Worm (Caenorhabditis elegans): ENCODE data around the gene Y37E11B.7.

Gene Y37E11B.7

ce11 chrIV:3599958-3600357 lies at the start of gene Y37E11B.7:
Gene Y37E11B.7 (minus strand): TSS chrIV:3600164.
- no peak for TF ChIP-seq tbx-11 (GFP tag; IDR thresholded peaks at IDR 0.05)
- TF ChIP-seq tbx-37 (GFP tag; conservative IDR thresholded peaks at IDR 0.05): no peak
- no peak for TF ChIP-seq ets-7 (tag; optimal IDR thresholded peaks at IDR 0.05)
- no peak for TF ChIP-seq tra-4 (tag; optimal IDR thresholded peaks at IDR 0.05)
- no peak for TF ChIP-seq sea-1 (GFP tag; conservative IDR thresholded peaks at IDR 0.05)
- TF ChIP-seq hmg-4 (GFP tag; optimal IDR thresholded peaks at IDR 0.05): no peak
- TF ChIP-seq ama-1 (optimal IDR thresholded peaks at IDR 0.05): no peak
- no peak for TF ChIP-seq B0310.2 (tag; optimal IDR thresholded peaks at IDR 0.05)
- TF ChIP-seq scrt-1 (GFP tag; IDR thresholded peaks at IDR 0.05): no peak
- TF ChIP-seq F13C5.2 (tag; optimal IDR thresholded peaks at IDR 0.05): no peak
- no peak for TF ChIP-seq aly-1 (tag; optimal IDR thresholded peaks at IDR 0.05)
- TF ChIP-seq hnd-1 (tag; optimal IDR thresholded peaks at IDR 0.05): no peak
- no peak for TF ChIP-seq pes-1 (GFP tag; IDR thresholded peaks at IDR 0.05)
- no peak for TF ChIP-seq ceh-36 (tag; optimal IDR thresholded peaks at IDR 0.05)
- TF ChIP-seq ceh-13 (GFP tag; optimal IDR thresholded peaks at IDR 0.05): no peak
- TF ChIP-seq hmbx-1 (tag; optimal IDR thresholded peaks at IDR 0.05): no peak

- TF ChIP-seq hmbx-1 (tag; optimal IDR thresholded peaks at IDR 0.05) (no peak), aly-1 (tag; optimal IDR thresholded peaks at IDR 0.05) (no peak), hnd-1 (tag; optimal IDR thresholded peaks at IDR 0.05) (no peak), ama-1 (optimal IDR thresholded peaks at IDR 0.05) (no peak), tbx-37 (GFP tag; conservative IDR thresholded peaks at IDR 0.05) (no peak), ets-7 (tag; optimal IDR thresholded peaks at IDR 0.05) (no peak), sea-1 (GFP tag; conservative IDR thresholded peaks at IDR 0.05) (no peak), pes-1 (GFP tag; IDR thresholded peaks at IDR 0.05) (no peak), hmg-4 (GFP tag; optimal IDR thresholded peaks at IDR 0.05) (no peak), tbx-11 (GFP tag; IDR thresholded peaks at IDR 0.05) (no peak), ceh-36 (tag; optimal IDR thresholded peaks at IDR 0.05) (no peak)
Measured at ce11 chrIV:3648634-3649240, 48.8 kb upstream of the Y37E11B.7 start, which contains the start of gene CC8.2. Gene CC8.2 (minus strand): TSS chrIV:3648684.

DNA sequence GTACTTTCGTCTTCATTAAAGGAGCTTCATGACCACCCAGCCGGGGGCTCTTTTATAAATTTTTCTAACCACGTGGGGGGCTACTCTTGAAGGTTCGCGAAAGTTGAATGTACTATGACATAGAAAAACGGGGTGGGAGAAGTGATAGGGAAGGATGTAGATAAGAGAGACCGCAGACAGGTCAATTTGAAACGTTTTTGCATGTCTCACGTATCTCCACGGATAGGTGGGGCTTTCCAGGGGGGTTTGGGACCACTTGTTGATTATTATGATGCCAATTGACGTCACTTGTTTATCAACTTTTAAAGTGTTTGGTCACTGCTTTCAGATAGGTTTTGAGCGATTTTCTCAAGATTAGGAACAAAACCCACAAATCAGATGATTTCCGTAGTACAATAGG lies 47.6 kb upstream of the Y37E11B.7 start:
- no peak for TF ChIP-seq scrt-1 (GFP tag; IDR thresholded peaks at IDR 0.05)
- no peak for TF ChIP-seq tbx-37 (GFP tag; conservative IDR thresholded peaks at IDR 0.05)
- TF ChIP-seq ets-7 (tag; optimal IDR thresholded peaks at IDR 0.05): no peak
- TF ChIP-seq ceh-36 (tag; optimal IDR thresholded peaks at IDR 0.05): no peak
- TF ChIP-seq flt-1 (GFP tag; IDR thresholded peaks at IDR 0.05): no peak
- TF ChIP-seq ama-1 (optimal IDR thresholded peaks at IDR 0.05): no peak
- no peak for TF ChIP-seq F13C5.2 (tag; optimal IDR thresholded peaks at IDR 0.05)
- no peak for TF ChIP-seq tra-4 (tag; optimal IDR thresholded peaks at IDR 0.05)
- no peak for TF ChIP-seq B0310.2 (tag; optimal IDR thresholded peaks at IDR 0.05)
- TF ChIP-seq tbx-11 (GFP tag; IDR thresholded peaks at IDR 0.05): no peak
- no peak for TF ChIP-seq hmg-4 (GFP tag; optimal IDR thresholded peaks at IDR 0.05)
- no peak for TF ChIP-seq sea-1 (GFP tag; conservative IDR thresholded peaks at IDR 0.05)
- no peak for TF ChIP-seq ceh-13 (GFP tag; optimal IDR thresholded peaks at IDR 0.05)
- no peak for TF ChIP-seq hmbx-1 (tag; optimal IDR thresholded peaks at IDR 0.05)
- TF ChIP-seq aly-1 (tag; optimal IDR thresholded peaks at IDR 0.05): no peak
- no peak for TF ChIP-seq pes-1 (GFP tag; IDR thresholded peaks at IDR 0.05)

- TF ChIP-seq ceh-36 (tag; optimal IDR thresholded peaks at IDR 0.05): no peak
- no peak for TF ChIP-seq tbx-37 (GFP tag; conservative IDR thresholded peaks at IDR 0.05)
- no peak for TF ChIP-seq hnd-1 (tag; optimal IDR thresholded peaks at IDR 0.05)
- no peak for TF ChIP-seq ets-7 (tag; optimal IDR thresholded peaks at IDR 0.05)
Measured at ce11 chrIV:3646338-3647154, 46.6 kb upstream of the Y37E11B.7 start.

DNA sequence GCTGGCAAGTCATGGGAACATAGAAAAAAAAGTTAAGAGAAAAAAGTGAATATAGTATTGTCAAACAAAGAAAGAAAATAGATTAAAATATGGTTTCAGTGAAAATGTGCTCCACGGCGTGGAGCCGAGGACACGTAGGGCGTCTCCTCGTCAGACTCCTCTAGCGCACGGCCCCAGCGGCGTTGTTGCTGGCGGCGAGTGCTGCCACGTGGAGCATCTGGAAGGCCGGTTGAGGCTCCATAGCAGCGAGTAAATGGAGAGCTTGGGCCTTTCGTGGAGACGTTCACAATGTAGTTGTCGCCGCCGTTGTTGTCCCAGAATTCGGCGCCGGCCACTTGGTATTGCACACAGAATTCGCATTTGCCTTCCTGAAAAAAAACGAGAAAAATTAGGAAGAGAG lies 45.5 kb upstream of the Y37E11B.7 start:
- no peak for TF ChIP-seq pes-1 (GFP tag; IDR thresholded peaks at IDR 0.05)
- no peak for TF ChIP-seq aly-1 (tag; optimal IDR thresholded peaks at IDR 0.05)
- TF ChIP-seq hmbx-1 (tag; optimal IDR thresholded peaks at IDR 0.05): no peak
- no peak for TF ChIP-seq ama-1 (optimal IDR thresholded peaks at IDR 0.05)
- TF ChIP-seq tra-4 (tag; optimal IDR thresholded peaks at IDR 0.05): no peak

DNA sequence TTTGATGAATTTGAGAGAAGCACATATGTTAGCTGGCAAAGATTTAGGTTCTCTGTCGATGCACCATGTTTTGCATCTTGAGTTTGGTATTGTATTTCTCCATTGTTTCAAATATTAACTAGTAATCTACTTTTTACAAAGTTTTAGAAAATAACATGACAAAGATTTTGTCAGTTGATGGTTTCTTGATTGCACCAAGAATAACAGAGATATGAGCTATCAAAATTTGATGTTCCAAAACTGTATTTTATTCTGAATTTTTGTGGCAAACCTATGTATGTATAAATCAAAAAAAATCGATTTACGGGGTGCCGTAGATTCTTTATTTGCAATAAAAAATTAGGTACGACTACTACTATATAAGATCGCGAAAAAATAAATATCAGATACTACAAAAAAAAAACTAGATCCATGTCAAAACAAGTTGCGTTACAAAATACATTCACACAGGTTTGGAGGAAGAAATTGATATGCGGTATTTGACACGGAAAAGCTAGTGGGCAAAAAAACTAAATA lies 45.0 kb upstream of the Y37E11B.7 start:
- TF ChIP-seq pes-1 (GFP tag; IDR thresholded peaks at IDR 0.05) (no peak), ceh-36 (tag; optimal IDR thresholded peaks at IDR 0.05) (no peak), ets-7 (tag; optimal IDR thresholded peaks at IDR 0.05) (no peak), hmg-4 (GFP tag; optimal IDR thresholded peaks at IDR 0.05) (no peak), hmbx-1 (tag; optimal IDR thresholded peaks at IDR 0.05) (no peak), flt-1 (GFP tag; IDR thresholded peaks at IDR 0.05) (no peak), scrt-1 (GFP tag; IDR thresholded peaks at IDR 0.05) (no peak), ceh-13 (GFP tag; optimal IDR thresholded peaks at IDR 0.05) (no peak), tra-4 (tag; optimal IDR thresholded peaks at IDR 0.05) (no peak), B0310.2 (tag; optimal IDR thresholded peaks at IDR 0.05) (no peak), aly-1 (tag; optimal IDR thresholded peaks at IDR 0.05) (no peak), hnd-1 (tag; optimal IDR thresholded peaks at IDR 0.05) (no peak), ama-1 (optimal IDR thresholded peaks at IDR 0.05) (no peak), tbx-37 (GFP tag; conservative IDR thresholded peaks at IDR 0.05) (no peak), F13C5.2 (tag; optimal IDR thresholded peaks at IDR 0.05) (no peak), tbx-11 (GFP tag; IDR thresholded peaks at IDR 0.05) (no peak), sea-1 (GFP tag; conservative IDR thresholded peaks at IDR 0.05) (no peak)

ce11 chrIV:3642189-3642588 lies 42.2 kb upstream of the Y37E11B.7 start, which contains the start of gene CC8.3:
Gene CC8.3 (minus strand): TSS chrIV:3642289.
- TF ChIP-seq ets-7 (tag; optimal IDR thresholded peaks at IDR 0.05) (no peak), ceh-13 (GFP tag; optimal IDR thresholded peaks at IDR 0.05) (no peak), ama-1 (optimal IDR thresholded peaks at IDR 0.05) (no peak), pes-1 (GFP tag; IDR thresholded peaks at IDR 0.05) (no peak), tra-4 (tag; optimal IDR thresholded peaks at IDR 0.05) (no peak)

Data from whole organism, early embryonic.